Worm (Caenorhabditis elegans): Measurements from ENCODE around the gene gas-1.

DNA sequence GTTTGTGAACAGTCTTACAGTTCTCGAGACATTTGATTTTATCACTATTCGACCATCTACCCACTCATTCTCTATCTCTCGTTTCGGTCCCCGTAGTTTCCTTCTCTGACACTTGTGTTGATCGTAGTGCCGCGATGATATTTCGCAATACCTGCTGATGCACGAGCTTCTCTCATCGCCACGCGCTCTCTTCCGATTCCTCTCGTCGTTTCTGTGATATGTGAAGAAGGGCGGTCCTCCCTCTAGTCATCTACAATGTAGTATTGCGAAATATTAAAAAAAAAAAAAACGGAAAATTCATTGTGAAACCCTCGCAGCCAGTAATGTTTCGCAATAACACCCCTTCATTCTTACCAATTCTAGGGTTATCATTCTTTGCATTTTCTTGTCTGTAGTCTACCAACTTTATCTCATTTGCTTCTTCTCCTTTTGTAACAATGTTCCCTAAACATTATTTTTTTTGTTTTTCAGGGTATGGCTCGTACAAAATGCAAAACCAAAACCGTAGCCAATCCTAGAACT lies 17.4 kb upstream of the gas-1 start, which contains the start of gene nipi-3:
- TF ChIP-seq ama-1 (optimal IDR thresholded peaks at IDR 0.05) (peak; percentile 79), elt-3 (tag; optimal IDR thresholded peaks at IDR 0.05) (peak; percentile 15 to 97 (median 44)), unc-62 (GFP tag; optimal IDR thresholded peaks at IDR 0.05) (peak; percentile 90), pha-4 (tag; optimal IDR thresholded peaks at IDR 0.05) (peak; percentile 92), nhr-11 (tag; optimal IDR thresholded peaks at IDR 0.05) (peak; percentile 93), elt-1 (tag; optimal IDR thresholded peaks at IDR 0.05) (peak; percentile 76), hmg-11 (tag; optimal IDR thresholded peaks at IDR 0.05) (peak; percentile 75), sea-2 (GFP tag; optimal IDR thresholded peaks at IDR 0.05) (peak; percentile 70), egl-27 (tag; optimal IDR thresholded peaks at IDR 0.05) (peak; percentile 90), snpc-4 (tag; optimal IDR thresholded peaks at IDR 0.05) (peak; percentile 73), nfya-1 (tag; optimal IDR thresholded peaks at IDR 0.05; ENCODE audit: insufficient read depth) (peak; percentile 91), nhr-23 (tag; optimal IDR thresholded peaks at IDR 0.05) (peak; percentile 95)

Data from whole organism, L3 larva.